Worm (Caenorhabditis elegans): Measurements from ENCODE around the gene C50F7.9.

ce11 chrIV:7757245-7757644 lies 25.4 kb upstream of the C50F7.9 start, which contains the start of gene C46A5.4:
- TF ChIP-seq spr-1 (tag; optimal IDR thresholded peaks at IDR 0.05) (no peak), ceh-28 (tag; optimal IDR thresholded peaks at IDR 0.05) (no peak), lim-7 (GFP tag; IDR thresholded peaks at IDR 0.05) (no peak), fkh-10 (GFP tag; optimal IDR thresholded peaks at IDR 0.05) (no peak), unc-39 (tag; optimal IDR thresholded peaks at IDR 0.05) (no peak), pqm-1 (tag; optimal IDR thresholded peaks at IDR 0.05) (no peak), lsy-2 (tag; optimal IDR thresholded peaks at IDR 0.05) (no peak), R02D3.7 (tag; optimal IDR thresholded peaks at IDR 0.05) (no peak)
